Worm (Caenorhabditis elegans): ENCODE data around the gene somi-1.

Gene somi-1

DNA sequence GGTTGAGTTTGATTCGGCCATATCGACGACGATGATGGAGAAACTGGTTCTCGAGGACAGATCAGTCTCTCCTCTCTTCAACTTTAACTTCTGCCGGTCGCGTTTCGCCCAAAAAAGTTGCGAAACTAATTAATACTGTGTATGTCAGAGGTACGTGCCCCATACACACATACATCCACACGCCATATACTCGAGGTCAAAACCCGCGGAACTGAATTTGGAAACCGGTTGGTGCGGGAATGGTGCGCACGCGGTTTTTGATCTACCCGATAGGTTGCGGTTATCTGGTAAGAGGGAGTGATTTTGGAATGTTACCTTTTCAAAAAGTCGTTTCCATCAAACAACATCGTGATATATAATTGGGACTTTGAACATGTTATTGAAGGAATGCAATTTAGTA is 11.0 kb downstream of the somi-1 start, which contains the start of gene ifbp-1 (continued):
- TF ChIP-seq irx-1 (tag; optimal IDR thresholded peaks at IDR 0.05): peak; percentile 20
- peak; percentile 39 to 96 (median 91) for TF ChIP-seq elt-3 (tag; optimal IDR thresholded peaks at IDR 0.05)
- peak; percentile 80 for TF ChIP-seq vab-15 (tag; optimal IDR thresholded peaks at IDR 0.05)

DNA sequence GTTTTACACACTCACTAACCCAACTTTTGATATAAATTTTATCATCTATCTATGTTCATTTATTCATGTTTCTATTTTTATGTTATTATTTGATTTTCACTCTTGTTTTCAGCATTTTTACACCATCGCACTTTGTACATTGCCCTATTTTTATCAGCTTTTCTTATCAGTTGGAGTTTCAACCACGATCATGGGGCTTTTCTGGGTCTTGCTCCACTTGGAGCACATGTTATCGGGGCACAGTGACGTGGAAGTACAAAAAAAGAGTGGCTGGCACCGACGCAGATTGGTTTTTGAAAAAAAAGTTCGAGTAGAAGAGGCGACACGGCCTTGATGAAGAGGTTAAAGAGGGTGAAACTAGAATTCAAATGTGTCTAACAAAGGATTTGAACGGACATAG is 14.1 kb downstream of the somi-1 start:
- TF ChIP-seq efl-1 (optimal IDR thresholded peaks at IDR 0.05) (no peak), efl-1 (GFP tag; optimal IDR thresholded peaks at IDR 0.05 in 1 of 2) (peak in 1 of 2 experiments; percentile 60), nhr-71 (tag; optimal IDR thresholded peaks at IDR 0.05) (peak; percentile 37), pax-3 (tag; optimal IDR thresholded peaks at IDR 0.05) (peak; percentile 26), jun-1 (tag; optimal IDR thresholded peaks at IDR 0.05) (peak; percentile 15), nhr-20 (tag; optimal IDR thresholded peaks at IDR 0.05) (peak; percentile 30), dpl-1 (GFP tag; optimal IDR thresholded peaks at IDR 0.05) (peak in 1 of 3 experiments; percentile 9), elt-2 (tag; optimal IDR thresholded peaks at IDR 0.05) (peak; percentile 97), egl-27 (tag; optimal IDR thresholded peaks at IDR 0.05) (no peak), rnt-1 (tag; optimal IDR thresholded peaks at IDR 0.05) (no peak), nhr-90 (tag; optimal IDR thresholded peaks at IDR 0.05; ENCODE audit: poor library complexity) (peak; percentile 16), lin-35 (GFP tag; optimal IDR thresholded peaks at IDR 0.05) (peak in 1 of 2 experiments; percentile 48)

DNA sequence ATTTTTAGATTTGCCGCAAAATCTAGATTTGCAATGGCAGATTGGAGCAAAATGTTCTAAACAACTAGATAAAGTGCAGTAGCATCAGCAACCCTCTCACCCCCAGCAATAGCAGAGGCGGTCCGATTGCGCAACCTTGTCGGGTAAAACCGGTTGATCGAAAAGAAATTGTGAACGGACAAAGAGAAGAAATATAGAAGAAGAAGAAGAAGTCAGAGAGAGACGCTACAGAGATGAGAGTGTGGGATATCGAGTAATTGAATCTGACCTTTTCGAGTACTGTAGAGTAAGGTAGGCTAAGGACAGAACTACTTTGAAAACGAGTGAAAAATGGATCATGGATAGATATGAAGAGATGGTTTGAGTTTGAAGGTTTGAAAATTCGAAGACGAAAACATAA is 15.3 kb downstream of the somi-1 start:
- no peak for TF ChIP-seq mab-9 (GFP tag; IDR thresholded peaks at IDR 0.05)
- TF ChIP-seq aly-2 (tag; optimal IDR thresholded peaks at IDR 0.05): no peak
- TF ChIP-seq mep-1 (tag; optimal IDR thresholded peaks at IDR 0.05): peak; percentile 55
- no peak for TF ChIP-seq ama-1 (optimal IDR thresholded peaks at IDR 0.05)
- peak; percentile 94 for TF ChIP-seq grh-1 (GFP tag; IDR thresholded peaks at IDR 0.05)
- TF ChIP-seq blmp-1 (tag; optimal IDR thresholded peaks at IDR 0.05): peak; percentile 71
- peak; percentile 30 for TF ChIP-seq snu-23 (GFP tag; optimal IDR thresholded peaks at IDR 0.05)
- peak in 1 of 2 experiments; percentile 70 for TF ChIP-seq lsy-2 (tag; optimal IDR thresholded peaks at IDR 0.05)
- TF ChIP-seq rnt-1 (tag; optimal IDR thresholded peaks at IDR 0.05): peak; percentile 19
- no peak for TF ChIP-seq zip-4 (GFP tag; optimal IDR thresholded peaks at IDR 0.05)
- TF ChIP-seq nhr-76 (tag; optimal IDR thresholded peaks at IDR 0.05): no peak
- TF ChIP-seq aha-1 (tag; optimal IDR thresholded peaks at IDR 0.05): no peak
- TF ChIP-seq egl-13 (tag; optimal IDR thresholded peaks at IDR 0.05): no peak
- TF ChIP-seq elt-3 (tag; optimal IDR thresholded peaks at IDR 0.05): peak in 1 of 6 experiments; percentile 12
- TF ChIP-seq ceh-8 (GFP tag; optimal IDR thresholded peaks at IDR 0.05): no peak
- peak; percentile 19 for TF ChIP-seq nhr-71 (tag; optimal IDR thresholded peaks at IDR 0.05)
- TF ChIP-seq nhr-90 (tag; optimal IDR thresholded peaks at IDR 0.05; ENCODE audit: poor library complexity): peak; percentile 26
- TF ChIP-seq mdl-1 (tag; optimal IDR thresholded peaks at IDR 0.05): no peak
- no peak for TF ChIP-seq efl-3 (GFP tag; optimal IDR thresholded peaks at IDR 0.05)
- no peak for TF ChIP-seq nhr-19 (GFP tag; conservative IDR thresholded peaks at IDR 0.05)
- TF ChIP-seq nhr-47 (tag; optimal IDR thresholded peaks at IDR 0.05): peak; percentile 2
- TF ChIP-seq nhr-85 (tag): peak; percentile 95
- no peak for TF ChIP-seq dsc-1 (tag; optimal IDR thresholded peaks at IDR 0.05)
- peak in 1 of 3 experiments; percentile 1 for TF ChIP-seq dpl-1 (GFP tag; optimal IDR thresholded peaks at IDR 0.05)
- no peak for TF ChIP-seq nhr-84 (tag; optimal IDR thresholded peaks at IDR 0.05)
- no peak for TF ChIP-seq lir-3 (tag; optimal IDR thresholded peaks at IDR 0.05; ENCODE audit: poor library complexity)
- peak; percentile 83 for TF ChIP-seq lin-14 (GFP tag; optimal IDR thresholded peaks at IDR 0.05)
- no peak for TF ChIP-seq sox-4 (tag; optimal IDR thresholded peaks at IDR 0.05)
- no peak for TF ChIP-seq alr-1 (tag; optimal IDR thresholded peaks at IDR 0.05; ENCODE audit: borderline replicate concordance)
- peak; percentile 38 for TF ChIP-seq nhr-20 (tag; optimal IDR thresholded peaks at IDR 0.05)
- no peak for TF ChIP-seq C34B4.2 (tag; optimal IDR thresholded peaks at IDR 0.05)
- peak; percentile 14 for TF ChIP-seq C16A3.4 (tag; optimal IDR thresholded peaks at IDR 0.05)

Measured in whole organism, L1 larva.